Worm (Caenorhabditis elegans) whole organism, L3 larva: ENCODE data around the gene col-33.

ENCODE experiments used
- R02D3.7 ChIP-seq: fragments of 150-350 bp; optimal IDR thresholded peaks from 2 replicates; lab custom pipeline; 2014; ENCODE audit warnings: missing biosample characterization, missing genetic modification characterization
- ZK546.5 ChIP-seq: sonication (generic microtip); optimal IDR thresholded peaks from 2 replicates; lab custom pipeline; 2017; ENCODE audit warnings: missing biosample characterization, missing genetic modification characterization
- aly-2 ChIP-seq: fragments of 150-350 bp; optimal IDR thresholded peaks from 2 replicates; lab custom pipeline; 2014; ENCODE audit warnings: missing biosample characterization, missing genetic modification characterization
- ama-1 ChIP-seq: fragments of 150-350 bp; optimal IDR thresholded peaks from 2 replicates; lab custom pipeline; 2018
- ceh-16 ChIP-seq: sonication (generic microtip); optimal IDR thresholded peaks from 2 replicates; lab custom pipeline; 2017; ENCODE audit warnings: missing biosample characterization, missing genetic modification characterization
- ceh-28 ChIP-seq: fragments of 150-350 bp; optimal IDR thresholded peaks from 2 replicates; lab custom pipeline; 2014; ENCODE audit warnings: missing biosample characterization, missing genetic modification reagents, missing genetic modification characterization
- ceh-82 ChIP-seq: fragments of 150-350 bp; optimal IDR thresholded peaks from 2 replicates; lab custom pipeline; 2014; ENCODE audit warnings: missing biosample characterization, missing genetic modification characterization
- egl-27 ChIP-seq: sonication (generic microtip); optimal IDR thresholded peaks from 4 replicates; lab custom pipeline; 2017; ENCODE audit warnings: missing biosample characterization, missing genetic modification reagents, missing genetic modification characterization
- egl-5 ChIP-seq: fragments of 150-350 bp; optimal IDR thresholded peaks from 2 replicates; lab custom pipeline; 2017; ENCODE audit warnings: missing biosample characterization, missing genetic modification reagents, missing genetic modification characterization, inconsistent platforms
- elt-1 ChIP-seq: fragments of 150-350 bp; optimal IDR thresholded peaks from 2 replicates; lab custom pipeline; 2014; ENCODE audit warnings: missing biosample characterization, missing genetic modification characterization
- elt-2 ChIP-seq: sonication (generic microtip); optimal IDR thresholded peaks from 2 replicates; lab custom pipeline; 2016; ENCODE audit warnings: missing genetic modification reagents, mild to moderate bottlenecking, missing genetic modification characterization, missing compliant biosample characterization
- elt-3 ChIP-seq, 3 experiments: fragments of 150-350 bp in 1 of 3; sonication (generic microtip) in 2 of 3; optimal IDR thresholded peaks; 2 replicates in 2 of 3; 4 replicates in 1 of 3; lab custom pipeline; 2014 to 2017; ENCODE audit warnings: missing biosample characterization in 3 of 3, missing genetic modification characterization in 3 of 3
- fkh-10 ChIP-seq: sonication (generic microtip); optimal IDR thresholded peaks from 2 replicates; lab custom pipeline; 2017; ENCODE audit warnings: missing biosample characterization, missing genetic modification reagents, missing genetic modification characterization
- fkh-2 ChIP-seq: fragments of 150-350 bp; optimal IDR thresholded peaks from 2 replicates; lab custom pipeline; 2014; ENCODE audit warnings: missing biosample characterization, missing genetic modification reagents, missing genetic modification characterization
- fos-1 ChIP-seq: fragments of 150-350 bp; optimal IDR thresholded peaks from 2 replicates; lab custom pipeline; 2014; ENCODE audit warnings: missing biosample characterization, missing genetic modification characterization
- hmg-11 ChIP-seq: sonication (generic microtip); optimal IDR thresholded peaks from 2 replicates; lab custom pipeline; 2016; ENCODE audit warnings: missing genetic modification characterization, missing compliant biosample characterization
- jun-1 ChIP-seq: fragments of 150-350 bp; optimal IDR thresholded peaks from 2 replicates; lab custom pipeline; 2014; ENCODE audit warnings: missing biosample characterization, missing genetic modification reagents, missing genetic modification characterization
- lin-15B ChIP-seq: fragments of 150-350 bp; optimal IDR thresholded peaks from 2 replicates; lab custom pipeline; 2014; ENCODE audit warnings: missing biosample characterization, missing genetic modification characterization
- lin-39 ChIP-seq: fragments of 150-350 bp; optimal IDR thresholded peaks from 2 replicates; lab custom pipeline; 2018; ENCODE audit warnings: missing biosample characterization, missing genetic modification reagents, missing genetic modification characterization
- lsy-12 ChIP-seq: sonication (generic microtip); optimal IDR thresholded peaks from 2 replicates; lab custom pipeline; 2016; ENCODE audit warnings: mild to moderate bottlenecking, missing genetic modification characterization, missing compliant biosample characterization
- mdl-1 ChIP-seq: fragments of 150-350 bp; optimal IDR thresholded peaks from 2 replicates; lab custom pipeline; 2014; ENCODE audit warnings: missing biosample characterization, missing genetic modification characterization
- mml-1 ChIP-seq: fragments of 150-350 bp; sonication (generic microtip); optimal IDR thresholded peaks from 3 replicates; lab custom pipeline; 2014; ENCODE audit warnings: missing biosample characterization, missing genetic modification characterization
- nfya-1 ChIP-seq: sonication (generic microtip); optimal IDR thresholded peaks from 2 replicates; lab custom pipeline; 2017; ENCODE audit warnings: missing genetic modification characterization, mild to moderate bottlenecking, missing compliant biosample characterization, antibody characterized with exemption, moderate library complexity; ENCODE audit not compliant: insufficient read depth
- nhr-11 ChIP-seq: fragments of 150-350 bp; optimal IDR thresholded peaks from 2 replicates; lab custom pipeline; 2014; ENCODE audit warnings: missing biosample characterization, missing genetic modification characterization
- nhr-12 ChIP-seq: fragments of 150-350 bp; optimal IDR thresholded peaks from 2 replicates; lab custom pipeline; 2014; ENCODE audit warnings: missing biosample characterization, missing genetic modification characterization
- nhr-23 ChIP-seq: fragments of 150-350 bp; optimal IDR thresholded peaks from 2 replicates; lab custom pipeline; 2014; ENCODE audit warnings: missing biosample characterization, missing genetic modification reagents, missing genetic modification characterization
- nhr-237 ChIP-seq: fragments of 150-350 bp; optimal IDR thresholded peaks from 2 replicates; lab custom pipeline; 2014; ENCODE audit warnings: missing biosample characterization, missing genetic modification characterization
- nhr-25 ChIP-seq: sonication (generic microtip); optimal IDR thresholded peaks from 2 replicates; lab custom pipeline; 2017; ENCODE audit warnings: missing biosample characterization, missing genetic modification characterization
- nhr-28 ChIP-seq: fragments of 150-350 bp; optimal IDR thresholded peaks from 2 replicates; lab custom pipeline; 2014; ENCODE audit warnings: missing biosample characterization, missing genetic modification characterization
- nhr-43 ChIP-seq: sonication (generic microtip); optimal IDR thresholded peaks from 2 replicates; lab custom pipeline; 2016; ENCODE audit warnings: mild to moderate bottlenecking, missing genetic modification characterization, missing compliant biosample characterization; ENCODE audit not compliant: poor library complexity, severe bottlenecking
- nhr-76 ChIP-seq: fragments of 150-350 bp; sonication (generic microtip); optimal IDR thresholded peaks from 5 replicates; lab custom pipeline; 2014; ENCODE audit warnings: missing biosample characterization, missing genetic modification characterization
- nhr-77 ChIP-seq: fragments of 150-350 bp; optimal IDR thresholded peaks from 2 replicates; lab custom pipeline; 2014; ENCODE audit warnings: missing biosample characterization, missing genetic modification characterization
- pha-4 ChIP-seq: fragments of 150-350 bp; optimal IDR thresholded peaks from 2 replicates; lab custom pipeline; 2014; ENCODE audit warnings: missing biosample characterization, missing genetic modification reagents, missing genetic modification characterization
- pqm-1 ChIP-seq: fragments of 150-350 bp; optimal IDR thresholded peaks from 2 replicates; lab custom pipeline; 2017; ENCODE audit warnings: missing biosample characterization, missing genetic modification characterization, inconsistent platforms
- sea-2 ChIP-seq: fragments of 150-350 bp; sonication (generic microtip); optimal IDR thresholded peaks from 4 replicates; lab custom pipeline; 2014; ENCODE audit warnings: missing biosample characterization, missing genetic modification reagents, missing genetic modification characterization
- snpc-4 ChIP-seq: fragments of 150-350 bp; optimal IDR thresholded peaks from 2 replicates; lab custom pipeline; 2014; ENCODE audit warnings: missing biosample characterization, missing genetic modification characterization
- tbx-2 ChIP-seq: sonication (generic microtip); optimal IDR thresholded peaks from 2 replicates; lab custom pipeline; 2016; ENCODE audit warnings: mild to moderate bottlenecking, missing genetic modification characterization, missing compliant biosample characterization
- unc-39 ChIP-seq: sonication (generic microtip); optimal IDR thresholded peaks from 4 replicates; lab custom pipeline; 2017; ENCODE audit warnings: missing biosample characterization, missing genetic modification characterization
- unc-62 ChIP-seq: fragments of 150-350 bp; sonication (generic microtip); optimal IDR thresholded peaks from 4 replicates; lab custom pipeline; 2014; ENCODE audit warnings: missing biosample characterization, missing genetic modification reagents, missing genetic modification characterization
- zag-1 ChIP-seq: fragments of 150-350 bp; optimal IDR thresholded peaks from 2 replicates; lab custom pipeline; 2014; ENCODE audit warnings: missing biosample characterization, missing genetic modification characterization
- ztf-11 ChIP-seq: fragments of 150-350 bp; optimal IDR thresholded peaks from 2 replicates; lab custom pipeline; 2014; ENCODE audit warnings: missing biosample characterization, missing genetic modification characterization
- ztf-4 ChIP-seq: fragments of 150-350 bp; optimal IDR thresholded peaks from 2 replicates; lab custom pipeline; 2014; ENCODE audit warnings: missing biosample characterization, missing genetic modification characterization

Gene col-33

ce11 chrIV:4243830-4244406, 19.2 kb upstream of the col-33 start:
- no peak for TF ChIP-seq nhr-43 (tag; lab: Kevin White, UChicago)
- TF ChIP-seq hmg-11 = no peak
- TF ChIP-seq lsy-12 = no peak
- TF ChIP-seq nhr-237 (tag; lab: Kevin White, UChicago) = no peak
- no peak for TF ChIP-seq ceh-16 (tag; lab: Kevin White, UChicago)
- no peak for TF ChIP-seq lin-15B
- TF ChIP-seq nfya-1 (tag; lab: Kevin White, UChicago) = no peak
- TF ChIP-seq nhr-28 (tag; lab: Kevin White, UChicago) = no peak
- TF ChIP-seq aly-2 (tag; lab: Kevin White, UChicago) = no peak
- no peak for TF ChIP-seq nhr-12 (tag; lab: Kevin White, UChicago)
- TF ChIP-seq fkh-2 (tag; lab: Kevin White, UChicago) = no peak
- TF ChIP-seq nhr-25 = no peak
- TF ChIP-seq nhr-23 (tag; lab: Kevin White, UChicago) = no peak
- TF ChIP-seq ama-1 (lab: Kevin White, UChicago) = no peak

- TF ChIP-seq egl-5 (tag; lab: Kevin White, UChicago) (peak; percentile 15), nhr-25 (no peak)
Measured at ce11 chrIV:4244510-4244909, 18.6 kb upstream of the col-33 start, which contains the start of gene col-34. Gene col-34 (minus strand): TSS chrIV:4244610.

- TF ChIP-seq ceh-28 (tag; lab: Kevin White, UChicago) = no peak
- TF ChIP-seq unc-39 (tag; lab: Kevin White, UChicago) = no peak
- no peak for TF ChIP-seq nhr-23 (tag; lab: Kevin White, UChicago)
Measured at ce11 chrIV:4246493-4246892, 16.6 kb upstream of the col-33 start, which contains the start of gene ttr-20. Gene ttr-20 (plus strand): TSS chrIV:4246793.

- TF ChIP-seq tbx-2 (tag; lab: Kevin White, UChicago) = no peak
- no peak for TF ChIP-seq egl-27 (tag; lab: Kevin White, UChicago)
- TF ChIP-seq ztf-4 = no peak
- no peak for TF ChIP-seq elt-3 (tag; optimal IDR thresholded peaks at IDR 0.05; lab: Kevin White, UChicago)
- TF ChIP-seq hmg-11 = peak; percentile 36
- TF ChIP-seq snpc-4 (tag; lab: Kevin White, UChicago) = no peak
- no peak for TF ChIP-seq sea-2 (GFP tag; lab: Kevin White, UChicago)
- no peak for TF ChIP-seq nhr-237 (tag; lab: Kevin White, UChicago)
- no peak for TF ChIP-seq ZK546.5 (tag; lab: Kevin White, UChicago)
- TF ChIP-seq egl-5 (tag; lab: Kevin White, UChicago) = peak; percentile 70
- TF ChIP-seq nhr-77 = no peak
- no peak for TF ChIP-seq zag-1
- TF ChIP-seq ceh-82 = no peak
- TF ChIP-seq nfya-1 (tag; lab: Kevin White, UChicago) = no peak
- no peak for TF ChIP-seq unc-62 (GFP tag; lab: Kevin White, UChicago)
- TF ChIP-seq mdl-1 (tag; lab: Kevin White, UChicago) = no peak
- no peak for TF ChIP-seq nhr-76 (tag; lab: Kevin White, UChicago)
- no peak for TF ChIP-seq unc-39 (tag; lab: Kevin White, UChicago)
- no peak for TF ChIP-seq ceh-16 (tag; lab: Kevin White, UChicago)
- TF ChIP-seq R02D3.7 = no peak
- no peak for TF ChIP-seq nhr-28 (tag; lab: Kevin White, UChicago)
- no peak for TF ChIP-seq nhr-12 (tag; lab: Kevin White, UChicago)
- TF ChIP-seq nhr-23 (tag; lab: Kevin White, UChicago) = peak; percentile 58
- no peak for TF ChIP-seq pqm-1 (tag; lab: Kevin White, UChicago)
- TF ChIP-seq ama-1 (lab: Kevin White, UChicago) = no peak
- TF ChIP-seq fkh-10 (GFP tag; lab: Kevin White, UChicago) = no peak
- no peak for TF ChIP-seq ztf-11 (tag; lab: Kevin White, UChicago)
- no peak for TF ChIP-seq fos-1 (tag; lab: Kevin White, UChicago)
- TF ChIP-seq lin-15B = peak; percentile 55
- no peak for TF ChIP-seq jun-1
- no peak for TF ChIP-seq lsy-12
- TF ChIP-seq elt-2 (tag; lab: Kevin White, UChicago) = peak; percentile 33
- TF ChIP-seq pha-4 (tag; lab: Kevin White, UChicago) = peak; percentile 71
- no peak for TF ChIP-seq elt-1 (tag; lab: Kevin White, UChicago)
- peak; percentile 62 for TF ChIP-seq nhr-25
- TF ChIP-seq mml-1 (tag; lab: Kevin White, UChicago) = no peak
- no peak for TF ChIP-seq fkh-2 (tag; lab: Kevin White, UChicago)
- no peak for TF ChIP-seq nhr-11
- TF ChIP-seq ceh-28 (tag; lab: Kevin White, UChicago) = no peak
- TF ChIP-seq lin-39 (tag; lab: Kevin White, UChicago) = peak; percentile 31
Measured at ce11 chrIV:4247334-4247733, 15.8 kb upstream of the col-33 start.
